Comparison of ENCODE assay signal across 1 fruit fly cellular context in genomic region chrX:2743020-2743419, dm6.
TF ChIP-seq lines count a peak whose summit lies in the region.

No protein-coding gene starts in this region.

TF ChIP-seq in whole organism, embryonic, 481 proteins besides CTCF, POLR2A, EP300 and RAD21 (continued from another document and continues in another):
- peak; percentile 74 for TF ChIP-seq ttk (GFP tag; IDR thresholded peaks at IDR 0.05; lab: Robert Waterston, UW)
- TF ChIP-seq HLH4C (GFP tag; IDR thresholded peaks at IDR 0.05; lab: Robert Waterston, UW; ENCODE audit: partially characterized antibody), result no peak
- TF ChIP-seq z (GFP tag; IDR thresholded peaks at IDR 0.05; lab: Robert Waterston, UW), result no peak
- TF ChIP-seq CG10654 (GFP tag; optimal IDR thresholded peaks at IDR 0.05; lab: Kevin White, UChicago), result peak; percentile 59
- peak; percentile 72; the same call in 1 of the 2 replicates for TF ChIP-seq bowl (GFP tag; IDR thresholded peaks at IDR 0.05; lab: Robert Waterston, UW)
- peak; percentile 86 for TF ChIP-seq NFAT (GFP tag; IDR thresholded peaks at IDR 0.05; lab: Robert Waterston, UW)
- no peak for TF ChIP-seq CG17186 (GFP tag; optimal IDR thresholded peaks at IDR 0.05; lab: Kevin White, UChicago)
- TF ChIP-seq ham (GFP tag; IDR thresholded peaks at IDR 0.05; lab: Robert Waterston, UW), result peak; percentile 75; the same call in 1 of the 2 replicates
- TF ChIP-seq nau (GFP tag; optimal IDR thresholded peaks at IDR 0.05; lab: Kevin White, UChicago), result peak; percentile 66
- peak; percentile 87 for TF ChIP-seq vfl (GFP tag; optimal IDR thresholded peaks at IDR 0.05; lab: Kevin White, UChicago)
- TF ChIP-seq CG2889 (GFP tag; IDR thresholded peaks at IDR 0.05; lab: Robert Waterston, UW), result peak; percentile 87
- TF ChIP-seq tin (GFP tag; optimal IDR thresholded peaks at IDR 0.05; lab: Kevin White, UChicago), result peak; percentile 50
- peak; percentile 43 for TF ChIP-seq Sry-δ (GFP tag; optimal IDR thresholded peaks at IDR 0.05; lab: Kevin White, UChicago)
- peak; percentile 65 for TF ChIP-seq CG12219 (GFP tag; optimal IDR thresholded peaks at IDR 0.05; lab: Kevin White, UChicago)
- peak; percentile 78; the same call in 2 of the 3 replicates for TF ChIP-seq jigr1 (GFP tag; IDR thresholded peaks at IDR 0.05; lab: Robert Waterston, UW)
- no peak for TF ChIP-seq Sin3A (optimal IDR thresholded peaks at IDR 0.05; lab: Kevin White, UChicago)
- TF ChIP-seq NfI (GFP tag; optimal IDR thresholded peaks at IDR 0.05; lab: Kevin White, UChicago), result peak; percentile 80
- TF ChIP-seq Ada2b (GFP tag; IDR thresholded peaks at IDR 0.05; lab: Robert Waterston, UW), result peak; percentile 93
- peak; percentile 86 for TF ChIP-seq H2.0 (GFP tag; IDR thresholded peaks at IDR 0.05; lab: Robert Waterston, UW)
- TF ChIP-seq phol (tag; optimal IDR thresholded peaks at IDR 0.05; lab: Kevin White, UChicago), result peak; percentile 52
- TF ChIP-seq Nf-YB (GFP tag; optimal IDR thresholded peaks at IDR 0.05; lab: Kevin White, UChicago), result peak; percentile 41
- TF ChIP-seq HLHmδ (GFP tag; optimal IDR thresholded peaks at IDR 0.05; lab: Kevin White, UChicago), result no peak
- TF ChIP-seq Stat92E (GFP tag; optimal IDR thresholded peaks at IDR 0.05; lab: Kevin White, UChicago), result no peak
- TF ChIP-seq Ravus (GFP tag; IDR thresholded peaks at IDR 0.05; lab: Robert Waterston, UW), result peak; percentile 81
- TF ChIP-seq dysf (GFP tag; IDR thresholded peaks at IDR 0.05; lab: Robert Waterston, UW), result peak; percentile 92
- TF ChIP-seq ato (GFP tag; IDR thresholded peaks at IDR 0.05; lab: Robert Waterston, UW; ENCODE audit: partially characterized antibody), result no peak
- peak; percentile 80 for TF ChIP-seq unpg (GFP tag; optimal IDR thresholded peaks at IDR 0.05; lab: Kevin White, UChicago)
- peak; percentile 95 for TF ChIP-seq lab (GFP tag; optimal IDR thresholded peaks at IDR 0.05; lab: Kevin White, UChicago)
- peak; percentile 83; the same call in 2 of the 3 replicates for TF ChIP-seq otp (GFP tag; IDR thresholded peaks at IDR 0.05; lab: Robert Waterston, UW)
- TF ChIP-seq seq (GFP tag; IDR thresholded peaks at IDR 0.05; lab: Robert Waterston, UW), result peak; percentile 83
- no peak for TF ChIP-seq CG33557 (GFP tag; optimal IDR thresholded peaks at IDR 0.05; lab: Kevin White, UChicago)
- TF ChIP-seq CG2875 (GFP tag; optimal IDR thresholded peaks at IDR 0.05; lab: Kevin White, UChicago), result peak; percentile 48
- no peak for TF ChIP-seq inv (GFP tag; IDR thresholded peaks at IDR 0.05; lab: Robert Waterston, UW; ENCODE audit: partially characterized antibody)
- TF ChIP-seq CG7556 (GFP tag; optimal IDR thresholded peaks at IDR 0.05; lab: Kevin White, UChicago), result peak; percentile 59
- peak; percentile 77 for TF ChIP-seq CG8944 (GFP tag; optimal IDR thresholded peaks at IDR 0.05; lab: Kevin White, UChicago)
- TF ChIP-seq CG30020 (tag; optimal IDR thresholded peaks at IDR 0.05; lab: Kevin White, UChicago), result no peak
- no peak for TF ChIP-seq CG9797 (GFP tag; optimal IDR thresholded peaks at IDR 0.05; lab: Kevin White, UChicago)
- TF ChIP-seq Oaz (GFP tag; IDR thresholded peaks at IDR 0.05; lab: Robert Waterston, UW), result peak; percentile 85
- peak; percentile 72 for TF ChIP-seq CG10321 (GFP tag; IDR thresholded peaks at IDR 0.05; lab: Robert Waterston, UW)
- TF ChIP-seq CG17385 (GFP tag; optimal IDR thresholded peaks at IDR 0.05; lab: Kevin White, UChicago), result peak; percentile 81
- peak; percentile 74 for TF ChIP-seq CG13894 (tag; optimal IDR thresholded peaks at IDR 0.05; lab: Kevin White, UChicago)
- peak; percentile 2 for TF ChIP-seq CG10462 (GFP tag; optimal IDR thresholded peaks at IDR 0.05; lab: Kevin White, UChicago)
- TF ChIP-seq CG17829 (tag; optimal IDR thresholded peaks at IDR 0.05; lab: Kevin White, UChicago), result no peak
- TF ChIP-seq CG12942 (GFP tag; optimal IDR thresholded peaks at IDR 0.05; lab: Kevin White, UChicago), result peak; percentile 44
- no peak for TF ChIP-seq fru (optimal IDR thresholded peaks at IDR 0.05; lab: Kevin White, UChicago)
- peak; percentile 59 for TF ChIP-seq Mad (GFP tag; optimal IDR thresholded peaks at IDR 0.05; lab: Kevin White, UChicago)
- no peak for TF ChIP-seq YL-1 (GFP tag; optimal IDR thresholded peaks at IDR 0.05; lab: Kevin White, UChicago)
- peak; percentile 65 for TF ChIP-seq CG10274 (GFP tag; optimal IDR thresholded peaks at IDR 0.05; lab: Kevin White, UChicago)
- peak; percentile 84 for TF ChIP-seq CG6689 (GFP tag; IDR thresholded peaks at IDR 0.05; lab: Robert Waterston, UW)
- TF ChIP-seq caup (GFP tag; optimal IDR thresholded peaks at IDR 0.05; lab: Kevin White, UChicago; ENCODE audit: severe bottlenecking), result peak; percentile 83
- TF ChIP-seq ro (GFP tag; IDR thresholded peaks at IDR 0.05; lab: Robert Waterston, UW), result no peak
- peak; percentile 90 for TF ChIP-seq CG3847 (GFP tag; IDR thresholded peaks at IDR 0.05; lab: Robert Waterston, UW)
- no peak for TF ChIP-seq Spps (tag; optimal IDR thresholded peaks at IDR 0.05; lab: Kevin White, UChicago)
- TF ChIP-seq bsh (GFP tag; optimal IDR thresholded peaks at IDR 0.05; lab: Kevin White, UChicago), result peak in 1 of 2 experiments; percentile 48
- TF ChIP-seq fd96Cb (tag; optimal IDR thresholded peaks at IDR 0.05; lab: Kevin White, UChicago), result peak; percentile 45
- TF ChIP-seq CG8281 (tag; optimal IDR thresholded peaks at IDR 0.05; lab: Kevin White, UChicago), result peak; percentile 37
- no peak for TF ChIP-seq CG8478 (optimal IDR thresholded peaks at IDR 0.05; lab: Kevin White, UChicago)
- peak; percentile 77 for TF ChIP-seq CG32767 (GFP tag; IDR thresholded peaks at IDR 0.05; lab: Robert Waterston, UW)
- TF ChIP-seq TFAM (GFP tag; optimal IDR thresholded peaks at IDR 0.05; lab: Kevin White, UChicago), result no peak
- no peak for TF ChIP-seq CG6765 (GFP tag; optimal IDR thresholded peaks at IDR 0.05; lab: Kevin White, UChicago)
- TF ChIP-seq CG8089 (GFP tag; optimal IDR thresholded peaks at IDR 0.05; lab: Kevin White, UChicago), result peak; percentile 54
- TF ChIP-seq Med (GFP tag; lab: Kevin White, UChicago), result peak; percentile 97
- TF ChIP-seq HmgZ (tag; optimal IDR thresholded peaks at IDR 0.05; lab: Kevin White, UChicago), result peak; percentile 82
- peak; percentile 72; the same call in 1 of the 2 replicates for TF ChIP-seq sens-2 (GFP tag; IDR thresholded peaks at IDR 0.05; lab: Robert Waterston, UW)
- TF ChIP-seq tap (tag; optimal IDR thresholded peaks at IDR 0.05; lab: Kevin White, UChicago), result no peak
- peak; percentile 87 for TF ChIP-seq tgo (GFP tag; IDR thresholded peaks at IDR 0.05; lab: Robert Waterston, UW)
- TF ChIP-seq cad (GFP tag; optimal IDR thresholded peaks at IDR 0.05; lab: Kevin White, UChicago), result no peak
- peak; percentile 56; the same call in 1 of the 2 replicates for TF ChIP-seq chm (GFP tag; IDR thresholded peaks at IDR 0.05; lab: Robert Waterston, UW)
- TF ChIP-seq maf-S (GFP tag; optimal IDR thresholded peaks at IDR 0.05; lab: Kevin White, UChicago), result peak; percentile 78
- TF ChIP-seq sim (GFP tag; IDR thresholded peaks at IDR 0.05; lab: Robert Waterston, UW), result peak; percentile 15; the same call in 1 of the 2 replicates
- TF ChIP-seq dan (GFP tag; IDR thresholded peaks at IDR 0.05; lab: Robert Waterston, UW), result no peak
- TF ChIP-seq sqz (GFP tag; optimal IDR thresholded peaks at IDR 0.05; lab: Kevin White, UChicago), result no peak
- TF ChIP-seq CG17328 (GFP tag; IDR thresholded peaks at IDR 0.05; lab: Robert Waterston, UW), result peak; percentile 82
- peak; percentile 62 for TF ChIP-seq CG5953 (GFP tag; IDR thresholded peaks at IDR 0.05; lab: Robert Waterston, UW)
- TF ChIP-seq gro (GFP tag; optimal IDR thresholded peaks at IDR 0.05; lab: Kevin White, UChicago), result peak; percentile 88
- no peak for TF ChIP-seq lola (GFP tag; optimal IDR thresholded peaks at IDR 0.05; lab: Kevin White, UChicago)
- TF ChIP-seq dati (GFP tag; IDR thresholded peaks at IDR 0.05; lab: Robert Waterston, UW), result peak; percentile 29; the same call in 1 of the 2 replicates
- TF ChIP-seq Awh (GFP tag; IDR thresholded peaks at IDR 0.05; lab: Robert Waterston, UW), result peak; percentile 74
- peak; percentile 65 for TF ChIP-seq CG13775 (GFP tag; optimal IDR thresholded peaks at IDR 0.05; lab: Kevin White, UChicago)
- peak; percentile 85 for TF ChIP-seq E2f1 (GFP tag; IDR thresholded peaks at IDR 0.05; lab: Robert Waterston, UW)
- TF ChIP-seq pnt (GFP tag; optimal IDR thresholded peaks at IDR 0.05; lab: Kevin White, UChicago), result peak; percentile 68
- TF ChIP-seq CG31388 (GFP tag; optimal IDR thresholded peaks at IDR 0.05; lab: Kevin White, UChicago), result peak; percentile 0
- peak; percentile 61 for TF ChIP-seq Doc2 (GFP tag; IDR thresholded peaks at IDR 0.05; lab: Robert Waterston, UW)
- peak; percentile 60 for TF ChIP-seq CG12744 (GFP tag; optimal IDR thresholded peaks at IDR 0.05; lab: Kevin White, UChicago)
- no peak for TF ChIP-seq chinmo (GFP tag; IDR thresholded peaks at IDR 0.05; lab: Robert Waterston, UW; ENCODE audit: partially characterized antibody)
- peak; percentile 37; the same call in 1 of the 2 replicates for TF ChIP-seq CG1024 (GFP tag; IDR thresholded peaks at IDR 0.05; lab: Robert Waterston, UW)
- TF ChIP-seq abd-A (tag; optimal IDR thresholded peaks at IDR 0.05; lab: Kevin White, UChicago), result no peak
- no peak for TF ChIP-seq unc-4 (GFP tag; IDR thresholded peaks at IDR 0.05; lab: Robert Waterston, UW; ENCODE audit: partially characterized antibody)
- peak; percentile 73 for TF ChIP-seq danr (GFP tag; IDR thresholded peaks at IDR 0.05; lab: Robert Waterston, UW)
- peak; percentile 69; the same call in 1 of the 2 replicates for TF ChIP-seq toy (GFP tag; IDR thresholded peaks at IDR 0.05; lab: Robert Waterston, UW)
- TF ChIP-seq Aef1 (GFP tag; IDR thresholded peaks at IDR 0.05; lab: Robert Waterston, UW), result peak; percentile 91
- TF ChIP-seq ERR (GFP tag; optimal IDR thresholded peaks at IDR 0.05; lab: Kevin White, UChicago), result peak; percentile 83
- peak; percentile 41 for TF ChIP-seq HmgD (GFP tag; optimal IDR thresholded peaks at IDR 0.05; lab: Kevin White, UChicago)
- no peak for TF ChIP-seq Neu2 (GFP tag; optimal IDR thresholded peaks at IDR 0.05; lab: Kevin White, UChicago; ENCODE audit: borderline replicate concordance)
- peak; percentile 56 for TF ChIP-seq Six4 (GFP tag; optimal IDR thresholded peaks at IDR 0.05; lab: Kevin White, UChicago)
- TF ChIP-seq Tbp (GFP tag; optimal IDR thresholded peaks at IDR 0.05; lab: Kevin White, UChicago), result no peak
- peak; percentile 77 for TF ChIP-seq CG18619 (GFP tag; optimal IDR thresholded peaks at IDR 0.05; lab: Kevin White, UChicago)
- TF ChIP-seq D19A (tag; optimal IDR thresholded peaks at IDR 0.05; lab: Kevin White, UChicago), result no peak
- TF ChIP-seq CG7745 (tag; optimal IDR thresholded peaks at IDR 0.05; lab: Kevin White, UChicago), result no peak
- peak; percentile 72 for TF ChIP-seq CG43689 (GFP tag; IDR thresholded peaks at IDR 0.05; lab: Robert Waterston, UW)
- TF ChIP-seq Fer2 (tag; optimal IDR thresholded peaks at IDR 0.05; lab: Kevin White, UChicago), result peak; percentile 54
- TF ChIP-seq ind (GFP tag; optimal IDR thresholded peaks at IDR 0.05; lab: Kevin White, UChicago), result peak; percentile 86
- peak; percentile 85 for TF ChIP-seq CHES-1-like (GFP tag; optimal IDR thresholded peaks at IDR 0.05; lab: Kevin White, UChicago)
- no peak for TF ChIP-seq Elba2 (GFP tag; optimal IDR thresholded peaks at IDR 0.05; lab: Kevin White, UChicago)
- peak; percentile 94 for TF ChIP-seq CG14441 (GFP tag; IDR thresholded peaks at IDR 0.05; lab: Robert Waterston, UW)
- no peak for TF ChIP-seq Sry-β (GFP tag; optimal IDR thresholded peaks at IDR 0.05; lab: Kevin White, UChicago)
- peak; percentile 88 for TF ChIP-seq mam (GFP tag; optimal IDR thresholded peaks at IDR 0.05; lab: Kevin White, UChicago)
- no peak for TF ChIP-seq CG17802 (tag; optimal IDR thresholded peaks at IDR 0.05; lab: Kevin White, UChicago)
- TF ChIP-seq CG2116 (GFP tag; optimal IDR thresholded peaks at IDR 0.05; lab: Kevin White, UChicago), result no peak
- TF ChIP-seq CG17361 (GFP tag; IDR thresholded peaks at IDR 0.05; lab: Robert Waterston, UW), result peak; percentile 60; the same call in 2 of the 3 replicates
- peak; percentile 85 for TF ChIP-seq CG7786 (GFP tag; optimal IDR thresholded peaks at IDR 0.05; lab: Kevin White, UChicago)
- peak; percentile 83 for TF ChIP-seq H15 (GFP tag; IDR thresholded peaks at IDR 0.05; lab: Robert Waterston, UW)
- peak; percentile 16 for TF ChIP-seq CG8388 (GFP tag; optimal IDR thresholded peaks at IDR 0.05; lab: Kevin White, UChicago)
- no peak for TF ChIP-seq CG1832 (GFP tag; optimal IDR thresholded peaks at IDR 0.05; lab: Kevin White, UChicago)
- TF ChIP-seq CG7963 (GFP tag; IDR thresholded peaks at IDR 0.05; lab: Robert Waterston, UW; ENCODE audit: partially characterized antibody), result no peak
- peak; percentile 73 for TF ChIP-seq Bteb2 (GFP tag; optimal IDR thresholded peaks at IDR 0.05; lab: Kevin White, UChicago)
- TF ChIP-seq shn (GFP tag; optimal IDR thresholded peaks at IDR 0.05; lab: Kevin White, UChicago), result peak; percentile 57
- TF ChIP-seq wor (GFP tag; IDR thresholded peaks at IDR 0.05; lab: Robert Waterston, UW), result peak; percentile 47; the same call in 1 of the 2 replicates
- TF ChIP-seq CG7271 (tag; optimal IDR thresholded peaks at IDR 0.05; lab: Kevin White, UChicago), result no peak
- TF ChIP-seq CG1792 (GFP tag; optimal IDR thresholded peaks at IDR 0.05; lab: Kevin White, UChicago), result peak; percentile 80
- TF ChIP-seq stwl (tag; optimal IDR thresholded peaks at IDR 0.05; lab: Kevin White, UChicago), result no peak
- peak; percentile 77 to 82 for TF ChIP-seq Pdp1 (GFP tag; optimal IDR thresholded peaks at IDR 0.05; lab: Kevin White, UChicago)
- TF ChIP-seq CG18011 (GFP tag; optimal IDR thresholded peaks at IDR 0.05; lab: Kevin White, UChicago), result peak; percentile 59
- no peak for TF ChIP-seq Hr78 (GFP tag; optimal IDR thresholded peaks at IDR 0.05; lab: Kevin White, UChicago)
- TF ChIP-seq CG9437 (GFP tag; optimal IDR thresholded peaks at IDR 0.05; lab: Kevin White, UChicago), result peak; percentile 1
- TF ChIP-seq Dref (GFP tag; IDR thresholded peaks at IDR 0.05; lab: Robert Waterston, UW), result peak; percentile 35; the same call in 1 of the 2 replicates
- TF ChIP-seq CG10979 (tag; optimal IDR thresholded peaks at IDR 0.05; lab: Kevin White, UChicago), result peak; percentile 5
- TF ChIP-seq ab (GFP tag; optimal IDR thresholded peaks at IDR 0.05; lab: Kevin White, UChicago), result peak; percentile 64
- TF ChIP-seq gem (tag; optimal IDR thresholded peaks at IDR 0.05; lab: Kevin White, UChicago), result peak; percentile 84
- no peak for TF ChIP-seq eve (GFP tag; optimal IDR thresholded peaks at IDR 0.05; lab: Kevin White, UChicago)
- peak; percentile 75 for TF ChIP-seq CG4282 (GFP tag; optimal IDR thresholded peaks at IDR 0.05; lab: Kevin White, UChicago)
- peak; percentile 80 to 88 for TF ChIP-seq dpn (GFP tag; optimal IDR thresholded peaks at IDR 0.05; lab: Kevin White, UChicago)
